Fruit fly (Drosophila melanogaster) whole organism, pupa: ENCODE data around the gene Etl1.

Experiments used
- CG10348 ChIP-seq: fragments of 200-800 bp; sonication (Bioruptor generic); IDR thresholded peaks from 2 replicates; pipeline ENCODE4 v1.3.6; 2022; ENCODE audit warnings: missing biosample characterization, missing genetic modification characterization
- CG12605 ChIP-seq: fragments of 200-800 bp; sonication (Bioruptor generic); IDR thresholded peaks from 2 replicates; pipeline ENCODE4 v1.3.6; 2022; ENCODE audit warnings: missing biosample characterization, missing genetic modification characterization
- CG13204 ChIP-seq: fragments of 200-800 bp; sonication (Bioruptor generic); optimal IDR thresholded peaks from 2 replicates; lab custom pipeline; 2018; ENCODE audit warnings: missing biosample characterization, mild to moderate bottlenecking, missing genetic modification characterization, moderate library complexity
- CG14655 ChIP-seq: fragments of 200-800 bp; sonication (Bioruptor generic); optimal IDR thresholded peaks from 3 replicates; lab custom pipeline; 2017; ENCODE audit warnings: mild to moderate bottlenecking, missing biosample characterization, missing genetic modification reagents, missing genetic modification characterization
- CG15710 ChIP-seq: fragments of 200-800 bp; sonication (Bioruptor generic); optimal IDR thresholded peaks from 2 replicates; lab custom pipeline; 2018; ENCODE audit warnings: missing biosample characterization, mild to moderate bottlenecking, missing genetic modification characterization, moderate library complexity
- CG17806 ChIP-seq: fragments of 200-800 bp; sonication (Bioruptor generic); optimal IDR thresholded peaks from 2 replicates; lab custom pipeline; 2018; ENCODE audit warnings: missing biosample characterization, mild to moderate bottlenecking, missing genetic modification characterization, moderate library complexity
- CG32121 ChIP-seq: fragments of 200-800 bp; sonication (Bioruptor generic); IDR thresholded peaks from 2 replicates; pipeline ENCODE4 v1.3.6; 2022; ENCODE audit warnings: missing biosample characterization, missing genetic modification characterization
- CG34367 ChIP-seq: fragments of 200-800 bp; sonication (Bioruptor generic); optimal IDR thresholded peaks from 2 replicates; lab custom pipeline; 2018; ENCODE audit warnings: missing biosample characterization, mild to moderate bottlenecking, missing genetic modification characterization
- CG4496 ChIP-seq: fragments of 200-800 bp; sonication (Bioruptor generic); IDR thresholded peaks from 3 replicates; pipeline ENCODE4 v1.3.6; 2022; ENCODE audit warnings: missing biosample characterization, missing genetic modification characterization
- CG8159 ChIP-seq: fragments of 200-800 bp; sonication (Bioruptor generic); optimal IDR thresholded peaks from 3 replicates; lab custom pipeline; 2018; ENCODE audit warnings: missing biosample characterization, mild to moderate bottlenecking, missing genetic modification characterization, moderate library complexity
- CG8301 ChIP-seq: fragments of 200-800 bp; sonication (Bioruptor generic); optimal IDR thresholded peaks from 2 replicates; lab custom pipeline; 2018; ENCODE audit warnings: missing biosample characterization, mild to moderate bottlenecking, missing genetic modification characterization
- CG9948 ChIP-seq: fragments of 200-800 bp; sonication (Bioruptor generic); optimal IDR thresholded peaks from 2 replicates; lab custom pipeline; 2018; ENCODE audit warnings: missing biosample characterization, mild to moderate bottlenecking, missing genetic modification characterization, moderate library complexity
- D1 ChIP-seq: fragments of 200-800 bp; sonication (Bioruptor generic); optimal IDR thresholded peaks from 2 replicates; lab custom pipeline; 2018; ENCODE audit warnings: missing biosample characterization, mild to moderate bottlenecking, missing genetic modification characterization, moderate library complexity
- EcR ChIP-seq: fragments of 200-800 bp; sonication (Bioruptor generic); optimal IDR thresholded peaks from 3 replicates; lab custom pipeline; 2019; ENCODE audit warnings: missing biosample characterization, missing genetic modification characterization, mild to moderate bottlenecking, moderate library complexity, missing genetic modification reagents
- Ets98B ChIP-seq: fragments of 200-800 bp; sonication (Bioruptor generic); IDR thresholded peaks from 2 replicates; pipeline ENCODE4 v1.3.6; 2022; ENCODE audit warnings: missing biosample characterization, missing genetic modification characterization
- Pif1A ChIP-seq: fragments of 200-800 bp; sonication (Bioruptor generic); optimal IDR thresholded peaks from 3 replicates; lab custom pipeline; 2016; ENCODE audit warnings: missing biosample characterization, missing genetic modification characterization
- Pif1B ChIP-seq: fragments of 200-800 bp; sonication (Bioruptor generic); optimal IDR thresholded peaks from 3 replicates; lab custom pipeline; 2016; ENCODE audit warnings: missing biosample characterization, missing genetic modification characterization
- Snoo ChIP-seq: fragments of 200-800 bp; sonication (Bioruptor generic); optimal IDR thresholded peaks from 3 replicates; lab custom pipeline; 2017; ENCODE audit warnings: missing biosample characterization, mild to moderate bottlenecking, missing genetic modification characterization, inconsistent platforms
- fd96Ca ChIP-seq: fragments of 200-800 bp; sonication (Bioruptor generic); IDR thresholded peaks from 3 replicates; pipeline ENCODE4 v1.3.6; 2022; ENCODE audit warnings: missing biosample characterization, missing genetic modification characterization
- gl ChIP-seq: fragments of 200-800 bp; sonication (Bioruptor generic); optimal IDR thresholded peaks from 2 replicates; lab custom pipeline; 2018; ENCODE audit warnings: missing biosample characterization, mild to moderate bottlenecking, missing genetic modification characterization
- rn ChIP-seq: fragments of 200-800 bp; sonication (Bioruptor generic); IDR thresholded peaks from 2 replicates; pipeline ENCODE4 v1.3.6; 2022; ENCODE audit warnings: missing biosample characterization, missing genetic modification characterization

Gene Etl1

dm6 chr2L:9906641-9907040 is 5.8 kb downstream of the Etl1 start:
- peak; percentile 12 for TF ChIP-seq CG9948
- peak; percentile 38 for TF ChIP-seq CG17806 (tag; lab: Kevin White, UChicago)
- TF ChIP-seq Pif1A (GFP tag; lab: Kevin White, UChicago), result peak; percentile 2
- TF ChIP-seq Ets98B (GFP tag; lab: Robert Waterston, UW), result peak; percentile 74
- TF ChIP-seq Pif1B (GFP tag; lab: Kevin White, UChicago), result peak; percentile 17
- TF ChIP-seq EcR (GFP tag; lab: Kevin White, UChicago), result no peak
- peak; percentile 56; the same call in 1 of the 2 replicates for TF ChIP-seq CG32121 (GFP tag; lab: Robert Waterston, UW)
- TF ChIP-seq gl (tag; lab: Kevin White, UChicago), result peak; percentile 21
- peak; percentile 55 for TF ChIP-seq CG14655 (GFP tag; lab: Kevin White, UChicago)
- TF ChIP-seq CG8159 (tag; lab: Kevin White, UChicago), result peak; percentile 43
- TF ChIP-seq CG8301 (tag; lab: Kevin White, UChicago), result peak; percentile 61
- peak; percentile 78 for TF ChIP-seq CG4496
- no peak for TF ChIP-seq CG13204
- TF ChIP-seq rn, result no peak
- TF ChIP-seq CG12605, result peak; percentile 70
- TF ChIP-seq CG15710 (tag; lab: Kevin White, UChicago), result no peak
- no peak for TF ChIP-seq CG10348 (GFP tag; lab: Robert Waterston, UW)
- peak; percentile 76; the same call in 2 of the 3 replicates for TF ChIP-seq fd96Ca (GFP tag; lab: Robert Waterston, UW)
- TF ChIP-seq D1 (tag; lab: Kevin White, UChicago), result no peak
- TF ChIP-seq Snoo, result no peak
- no peak for TF ChIP-seq CG34367 (tag; lab: Kevin White, UChicago)
- TF ChIP-seq, all 21 proteins: peak for 13

- no peak for TF ChIP-seq Snoo
- no peak for TF ChIP-seq EcR (GFP tag; lab: Kevin White, UChicago)
- no peak for TF ChIP-seq CG32121 (GFP tag; lab: Robert Waterston, UW)
- no peak for TF ChIP-seq Pif1B (GFP tag; lab: Kevin White, UChicago)
- TF ChIP-seq CG8159 (tag; lab: Kevin White, UChicago), result no peak
- no peak for TF ChIP-seq fd96Ca (GFP tag; lab: Robert Waterston, UW)
- no peak for TF ChIP-seq CG17806 (tag; lab: Kevin White, UChicago)
- no peak for TF ChIP-seq CG15710 (tag; lab: Kevin White, UChicago)
Measured at dm6 chr2L:9903028-9903427, 9.4 kb downstream of the Etl1 start, which contains the start of gene Muc30E. Muc30E (minus strand) TSS chr2L:9903128.

- no peak for TF ChIP-seq CG34367 (tag; lab: Kevin White, UChicago)
- no peak; the same call in 1 of the 2 replicates for TF ChIP-seq Ets98B (GFP tag; lab: Robert Waterston, UW)
- peak; percentile 37 for TF ChIP-seq Pif1B (GFP tag; lab: Kevin White, UChicago)
- no peak for TF ChIP-seq CG12605
- TF ChIP-seq fd96Ca (GFP tag; lab: Robert Waterston, UW), result no peak
- TF ChIP-seq CG17806 (tag; lab: Kevin White, UChicago), result no peak
- no peak for TF ChIP-seq CG8301 (tag; lab: Kevin White, UChicago)
- no peak for TF ChIP-seq D1 (tag; lab: Kevin White, UChicago)
- peak; percentile 10 for TF ChIP-seq CG15710 (tag; lab: Kevin White, UChicago)
Measured at dm6 chr2L:9897296-9897695, 15.1 kb downstream of the Etl1 start, which contains the start of gene RpS2. RpS2 (minus strand) TSS chr2L:9897552.

dm6 chr2L:9894871-9895364 is 17.5 kb downstream of the Etl1 start, which contains the start of gene Bka:
Bka (plus strand) TSS chr2L:9895287.
- peak; percentile 48 for TF ChIP-seq Pif1B (GFP tag; lab: Kevin White, UChicago)
- TF ChIP-seq rn, result no peak
- TF ChIP-seq gl (tag; lab: Kevin White, UChicago), result peak; percentile 8
- no peak for TF ChIP-seq Pif1A (GFP tag; lab: Kevin White, UChicago)
- no peak for TF ChIP-seq Ets98B (GFP tag; lab: Robert Waterston, UW)
- peak; percentile 59 for TF ChIP-seq Snoo
- TF ChIP-seq CG12605, result no peak
- no peak for TF ChIP-seq CG34367 (tag; lab: Kevin White, UChicago)
- no peak for TF ChIP-seq CG32121 (GFP tag; lab: Robert Waterston, UW)
- peak; percentile 7; the same call in 1 of the 3 replicates for TF ChIP-seq CG4496
- TF ChIP-seq CG9948, result no peak
- TF ChIP-seq CG13204, result no peak
- no peak for TF ChIP-seq CG14655 (GFP tag; lab: Kevin White, UChicago)
- TF ChIP-seq EcR (GFP tag; lab: Kevin White, UChicago), result no peak
- no peak for TF ChIP-seq CG10348 (GFP tag; lab: Robert Waterston, UW)
- TF ChIP-seq CG17806 (tag; lab: Kevin White, UChicago), result no peak
- peak; percentile 30 for TF ChIP-seq D1 (tag; lab: Kevin White, UChicago)
- TF ChIP-seq CG15710 (tag; lab: Kevin White, UChicago), result peak; percentile 45
- no peak for TF ChIP-seq fd96Ca (GFP tag; lab: Robert Waterston, UW)
- no peak for TF ChIP-seq CG8159 (tag; lab: Kevin White, UChicago)
- no peak for TF ChIP-seq CG8301 (tag; lab: Kevin White, UChicago)

- TF ChIP-seq CG34367 (tag; lab: Kevin White, UChicago) (no peak), EcR (GFP tag; lab: Kevin White, UChicago) (no peak)
Measured at dm6 chr2L:9894193-9894592, 18.2 kb downstream of the Etl1 start.

- TF ChIP-seq Pif1B (GFP tag; lab: Kevin White, UChicago), result no peak
- TF ChIP-seq CG14655 (GFP tag; lab: Kevin White, UChicago), result no peak
- TF ChIP-seq CG8159 (tag; lab: Kevin White, UChicago), result no peak
- no peak for TF ChIP-seq fd96Ca (GFP tag; lab: Robert Waterston, UW)
- TF ChIP-seq Ets98B (GFP tag; lab: Robert Waterston, UW), result no peak
- no peak for TF ChIP-seq Snoo
- no peak for TF ChIP-seq CG13204
- TF ChIP-seq rn, result no peak
- no peak for TF ChIP-seq CG8301 (tag; lab: Kevin White, UChicago)
- no peak for TF ChIP-seq CG32121 (GFP tag; lab: Robert Waterston, UW)
- TF ChIP-seq CG12605, result no peak
- no peak for TF ChIP-seq CG34367 (tag; lab: Kevin White, UChicago)
- TF ChIP-seq CG10348 (GFP tag; lab: Robert Waterston, UW), result no peak
- TF ChIP-seq CG9948, result no peak
- no peak for TF ChIP-seq CG17806 (tag; lab: Kevin White, UChicago)
- no peak for TF ChIP-seq Pif1A (GFP tag; lab: Kevin White, UChicago)
- TF ChIP-seq CG15710 (tag; lab: Kevin White, UChicago), result no peak
Measured at dm6 chr2L:9893183-9893582, 19.2 kb downstream of the Etl1 start, which contains the start of gene mtDNA-helicase. mtDNA-helicase (minus strand) TSS chr2L:9893446.
